Fruit fly (Drosophila melanogaster) whole organism, embryonic: ENCODE results near the gene galla-2.

Experiments used
- Ada2b ChIP-seq: fragments of 200-800 bp; sonication (Bioruptor generic); IDR thresholded peaks from 2 replicates; pipeline ENCODE4 v1.3.6; 2022; ENCODE audit warnings: missing biosample characterization, missing genetic modification characterization
- E2f1 ChIP-seq: fragments of 200-800 bp; sonication (Bioruptor generic); IDR thresholded peaks from 2 replicates; pipeline ENCODE4 v1.3.6; 2022; ENCODE audit warnings: missing biosample characterization, missing genetic modification characterization
- ap ChIP-seq: fragments of 200-800 bp; sonication (Bioruptor generic); IDR thresholded peaks from 2 replicates; pipeline ENCODE4 v1.3.6; 2022; ENCODE audit warnings: missing biosample characterization, missing genetic modification characterization
- danr ChIP-seq: fragments of 200-800 bp; sonication (Bioruptor generic); IDR thresholded peaks from 2 replicates; pipeline ENCODE4 v1.3.6; 2022; ENCODE audit warnings: missing biosample characterization, missing genetic modification characterization
- dati ChIP-seq: fragments of 200-800 bp; sonication (Bioruptor generic); IDR thresholded peaks from 2 replicates; pipeline ENCODE4 v1.3.6; 2022; ENCODE audit warnings: missing biosample characterization, missing genetic modification characterization
- pan ChIP-seq, 4 experiments: fragments of >200 bp in 3 of 4; fragments of 200-800 bp in 1 of 4; sonication (Bioruptor generic) in 1 of 4; optimal IDR thresholded peaks in 3 of 4; IDR thresholded peaks in 1 of 4; 2 replicates each; pipeline versions ENCODE4 v1.3.6 to Lab custom; 2017 to 2022; ENCODE audit warnings: missing biosample characterization in 2 of 4, missing genetic modification characterization in 2 of 4, mixed read lengths in 1 of 4

DNA sequence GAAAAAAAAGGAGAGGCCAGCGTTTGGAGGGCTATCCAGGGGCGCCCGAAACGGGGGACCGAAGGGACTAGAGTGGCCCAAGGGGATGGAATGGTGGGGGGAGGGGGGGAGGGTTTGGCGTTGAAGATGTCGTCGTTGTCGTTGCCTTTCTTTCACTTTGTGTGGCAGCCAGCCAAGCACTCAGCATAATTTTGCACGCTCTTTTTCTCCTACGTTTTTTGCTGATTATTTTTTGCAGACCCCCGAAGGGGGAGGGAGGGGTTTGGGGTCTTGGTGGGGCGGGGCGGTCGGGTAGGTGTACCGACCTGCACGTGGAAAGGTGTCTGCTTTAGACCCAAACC, 29.6 kb upstream of the galla-2 start:
- TF ChIP-seq Ada2b (GFP tag; lab: Robert Waterston, UW) (no peak), ap (no peak), danr (GFP tag; lab: Robert Waterston, UW) (no peak), dati (GFP tag; lab: Robert Waterston, UW) (no peak), pan (optimal IDR thresholded peaks at IDR 0.05; lab: Kevin White, UChicago) (no peak), pan (GFP tag; optimal IDR thresholded peaks at IDR 0.05 in 1 of 2, IDR thresholded peaks at IDR 0.05 in 1 of 2) (no peak), E2f1 (no peak)
